Worm (Caenorhabditis elegans) whole organism, young adult: ENCODE results near the gene Y62H9A.15.
A peak's percentile ranks its signal among the peaks of the same experiment; 100 is the strongest.

Experiments used
- B0261.1 ChIP-seq: sonication (generic microtip); optimal IDR thresholded peaks from 2 replicates; lab custom pipeline; 2016; ENCODE audit warnings: mild to moderate bottlenecking, missing genetic modification characterization, moderate library complexity, missing compliant biosample characterization
- F49E8.2 ChIP-seq: sonication (generic microtip); optimal IDR thresholded peaks from 3 replicates; lab custom pipeline; 2017; ENCODE audit warnings: missing genetic modification characterization, mild to moderate bottlenecking, missing compliant biosample characterization, antibody characterized with exemption, moderate library complexity; ENCODE audit not compliant: insufficient read depth
- Y56A3A.18 ChIP-seq: fragments of 200-800 bp; sonication (Bioruptor generic); IDR thresholded peaks from 2 replicates; pipeline ENCODE4 v1.3.6; 2022; ENCODE audit warnings: missing genetic modification reagents, missing genetic modification characterization, missing compliant biosample characterization
- ekl-4 ChIP-seq: fragments of 200-800 bp; sonication (Bioruptor generic); IDR thresholded peaks from 2 replicates; pipeline ENCODE4 v1.3.6; 2022; ENCODE audit warnings: missing genetic modification reagents, missing genetic modification characterization, missing compliant biosample characterization
- fkh-3 ChIP-seq: sonication (generic microtip); optimal IDR thresholded peaks from 2 replicates; lab custom pipeline; 2016; ENCODE audit warnings: mild to moderate bottlenecking, missing genetic modification characterization, missing compliant biosample characterization
- nhr-90 ChIP-seq: sonication (generic microtip); optimal IDR thresholded peaks from 2 replicates; lab custom pipeline; 2016; ENCODE audit warnings: missing genotype, mild to moderate bottlenecking, missing genetic modification characterization, missing compliant biosample characterization
- ztf-18 ChIP-seq: sonication (generic microtip); optimal IDR thresholded peaks from 2 replicates; lab custom pipeline; 2016; ENCODE audit warnings: missing genotype, mild to moderate bottlenecking, missing genetic modification characterization, missing compliant biosample characterization

DNA sequence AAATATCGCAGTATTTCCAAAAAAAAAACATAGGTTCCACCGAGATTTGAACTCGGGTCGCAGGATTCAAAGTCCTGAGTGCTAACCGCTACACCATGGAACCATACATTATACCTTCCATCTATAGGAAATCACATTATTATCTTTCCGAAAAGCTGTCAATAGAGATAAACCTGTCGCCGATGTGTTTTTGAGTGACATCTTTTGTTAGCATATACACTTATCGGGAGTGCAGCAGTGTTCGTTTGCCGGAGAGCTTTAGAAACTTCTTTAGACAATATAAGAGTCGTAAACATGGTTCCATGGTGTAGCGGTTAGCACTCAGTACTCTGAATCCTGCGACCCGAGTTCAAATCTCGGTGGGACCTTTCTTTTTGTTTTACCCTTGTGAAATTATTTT lies 37.7 kb downstream of the Y62H9A.15 start:
- TF ChIP-seq nhr-90 (tag; lab: Kevin White, UChicago) (peak; percentile 56), Y56A3A.18 (GFP tag; lab: Robert Waterston, UW) (peak; percentile 68; the same call in 1 of the 2 replicates), F49E8.2 (tag; lab: Kevin White, UChicago) (no peak), ekl-4 (peak; percentile 36), B0261.1 (tag; lab: Kevin White, UChicago) (peak; percentile 84), ztf-18 (tag; lab: Kevin White, UChicago) (peak; percentile 64), fkh-3 (tag; lab: Kevin White, UChicago) (no peak)
